Worm (Caenorhabditis elegans): ENCODE results near the gene F36G3.3.

DNA sequence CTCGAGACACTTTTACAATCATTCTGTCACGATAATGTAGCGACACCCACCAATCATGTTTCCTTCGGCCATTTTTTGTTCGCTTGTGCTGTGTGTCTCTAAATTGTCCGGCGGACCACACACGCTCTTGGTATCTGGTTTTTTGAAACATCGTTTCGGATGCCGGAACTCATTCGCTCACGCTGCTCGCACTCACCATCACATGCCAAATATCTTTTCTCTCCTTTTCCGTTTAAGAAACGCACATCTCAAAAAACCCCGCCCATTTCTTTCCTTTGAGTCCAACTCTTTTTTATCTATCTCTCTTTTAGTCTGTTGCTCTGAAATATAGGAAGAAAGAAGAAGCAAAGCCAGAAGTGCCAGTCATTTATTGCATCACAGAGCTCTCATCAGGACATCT is at the start of gene F36G3.3:
- TF ChIP-seq lin-13 (GFP tag; optimal IDR thresholded peaks at IDR 0.05), result no peak
- no peak for TF ChIP-seq spr-1 (tag; optimal IDR thresholded peaks at IDR 0.05)
- TF ChIP-seq hlh-11 (tag; optimal IDR thresholded peaks at IDR 0.05), result no peak
- no peak for TF ChIP-seq mes-2 (tag; optimal IDR thresholded peaks at IDR 0.05; ENCODE audit: poor library complexity, severe bottlenecking)
